Fruit fly (Drosophila melanogaster) whole organism, embryonic: ENCODE measurements around the gene CG32187.

Experiments
- Adf1 ChIP-seq: fragments of 200-800 bp; sonication (Bioruptor generic); IDR thresholded peaks from 2 replicates; pipeline ENCODE4 v1.3.6; 2022; ENCODE audit warnings: missing biosample characterization, missing genetic modification characterization
- Bgb ChIP-seq: fragments of 200-800 bp; sonication (Bioruptor generic); IDR thresholded peaks from 2 replicates; pipeline ENCODE4 v1.3.6; 2022; ENCODE audit warnings: missing biosample characterization, missing genetic modification characterization; ENCODE audit not compliant: partially characterized antibody
- CG1024 ChIP-seq: fragments of 200-800 bp; sonication (Bioruptor generic); IDR thresholded peaks from 2 replicates; pipeline ENCODE4 v1.3.6; 2022; ENCODE audit warnings: missing biosample characterization, missing genetic modification characterization
- CG10321 ChIP-seq: fragments of 200-800 bp; sonication (Bioruptor generic); IDR thresholded peaks from 2 replicates; pipeline ENCODE4 v1.3.6; 2022; ENCODE audit warnings: missing biosample characterization, missing genetic modification characterization
- CG11085 ChIP-seq: fragments of 200-800 bp; sonication (Bioruptor generic); IDR thresholded peaks from 2 replicates; pipeline ENCODE4 v1.3.6; 2022; ENCODE audit warnings: missing biosample characterization, missing genetic modification characterization
- CG11504 ChIP-seq: fragments of 200-800 bp; sonication (Bioruptor generic); optimal IDR thresholded peaks from 3 replicates; lab custom pipeline; 2019; ENCODE audit warnings: missing biosample characterization, mild to moderate bottlenecking, missing genetic modification characterization, moderate library complexity
- CG14860 ChIP-seq: fragments of 200-800 bp; sonication (Bioruptor generic); IDR thresholded peaks from 3 replicates; pipeline ENCODE4 v1.3.6; 2022; ENCODE audit warnings: missing biosample characterization, missing genetic modification characterization; ENCODE audit not compliant: partially characterized antibody
- CG17612 ChIP-seq: fragments of 200-800 bp; sonication (Bioruptor generic); IDR thresholded peaks from 2 replicates; pipeline ENCODE4 v1.3.6; 2022; ENCODE audit warnings: missing biosample characterization, missing genetic modification characterization
- CG31365 ChIP-seq: fragments of 200-800 bp; sonication (Bioruptor generic); optimal IDR thresholded peaks from 2 replicates; lab custom pipeline; 2018; ENCODE audit warnings: missing biosample characterization, mild to moderate bottlenecking, missing genetic modification characterization
- CG4328 ChIP-seq: fragments of 200-800 bp; sonication (Bioruptor generic); optimal IDR thresholded peaks from 3 replicates; lab custom pipeline; 2017; ENCODE audit warnings: missing biosample characterization, missing genetic modification reagents, missing genetic modification characterization
- CG6654 ChIP-seq: fragments of 200-800 bp; sonication (Bioruptor generic); optimal IDR thresholded peaks from 2 replicates; lab custom pipeline; 2017; ENCODE audit warnings: missing biosample characterization, mild to moderate bottlenecking, missing genetic modification characterization
- CG6791 ChIP-seq: fragments of 200-800 bp; sonication (Bioruptor generic); IDR thresholded peaks from 3 replicates; pipeline ENCODE4 v1.3.6; 2022; ENCODE audit warnings: missing biosample characterization, missing genetic modification characterization; ENCODE audit not compliant: partially characterized antibody
- CG8281 ChIP-seq: fragments of 200-800 bp; sonication (Bioruptor generic); optimal IDR thresholded peaks from 2 replicates; lab custom pipeline; 2018; ENCODE audit warnings: missing biosample characterization, mild to moderate bottlenecking, missing genetic modification characterization, moderate library complexity
- Dbx ChIP-seq: fragments of 200-800 bp; sonication (Bioruptor generic); IDR thresholded peaks from 3 replicates; pipeline ENCODE4 v1.3.6; 2022; ENCODE audit warnings: missing biosample characterization, missing genetic modification characterization
- Deaf1 ChIP-seq: fragments of 200-800 bp; optimal IDR thresholded peaks from 3 replicates; lab custom pipeline; 2019; ENCODE audit warnings: missing biosample characterization, mild to moderate bottlenecking, missing genetic modification characterization, moderate library complexity
- Dref ChIP-seq: fragments of 200-800 bp; sonication (Bioruptor generic); IDR thresholded peaks from 2 replicates; pipeline ENCODE4 v1.3.6; 2022; ENCODE audit warnings: missing biosample characterization, missing genetic modification characterization
- Gug ChIP-seq: fragments of 200-800 bp; sonication (Bioruptor generic); IDR thresholded peaks from 4 replicates; pipeline ENCODE4 v1.3.6; 2022; ENCODE audit warnings: missing biosample characterization, missing genetic modification characterization
- Hey ChIP-seq: fragments of 200-800 bp; sonication (Bioruptor generic); optimal IDR thresholded peaks from 3 replicates; lab custom pipeline; 2018; ENCODE audit warnings: missing biosample characterization, mild to moderate bottlenecking, missing genetic modification characterization
- Hsf ChIP-seq: fragments of 200-800 bp; sonication (Bioruptor generic); optimal IDR thresholded peaks from 3 replicates; lab custom pipeline; 2016; ENCODE audit warnings: missing biosample characterization, missing genetic modification characterization
- MBD-R2 ChIP-seq: fragments of 200-800 bp; sonication (Bioruptor generic); IDR thresholded peaks from 2 replicates; pipeline ENCODE4 v1.3.6; 2022; ENCODE audit warnings: missing biosample characterization, missing genetic modification characterization
- Mad ChIP-seq: fragments of 200-800 bp; sonication (Bioruptor generic); optimal IDR thresholded peaks from 2 replicates; lab custom pipeline; 2016; ENCODE audit warnings: missing biosample characterization, missing genetic modification characterization
- Oaz ChIP-seq: fragments of 200-800 bp; sonication (Bioruptor generic); IDR thresholded peaks from 2 replicates; pipeline ENCODE4 v1.3.6; 2022; ENCODE audit warnings: missing biosample characterization, missing genetic modification characterization
- Opbp ChIP-seq: fragments of 200-800 bp; sonication (Bioruptor generic); IDR thresholded peaks from 3 replicates; pipeline ENCODE4 v1.3.6; 2022; ENCODE audit warnings: missing biosample characterization, missing genetic modification characterization; ENCODE audit not compliant: partially characterized antibody
- Pdp1 ChIP-seq, 2 experiments: fragments of 200-800 bp; sonication (Bioruptor generic); optimal IDR thresholded peaks; 3 replicates each; lab custom pipeline; 2016; ENCODE audit warnings: missing biosample characterization in 2 of 2, missing genetic modification characterization in 2 of 2, mild to moderate bottlenecking in 1 of 2, moderate library complexity in 1 of 2
- Scr ChIP-seq: fragments of 200-800 bp; sonication (Bioruptor generic); IDR thresholded peaks from 2 replicates; pipeline ENCODE4 v1.3.6; 2022; ENCODE audit warnings: missing biosample characterization, missing genetic modification characterization; ENCODE audit not compliant: partially characterized antibody
- al ChIP-seq: fragments of 200-800 bp; sonication (Bioruptor generic); IDR thresholded peaks from 2 replicates; pipeline ENCODE4 v1.3.6; 2022; ENCODE audit warnings: missing biosample characterization, missing genetic modification characterization
- amos ChIP-seq: fragments of 200-800 bp; sonication (Bioruptor generic); IDR thresholded peaks from 2 replicates; pipeline ENCODE4 v1.3.6; 2022; ENCODE audit warnings: missing biosample characterization, missing genetic modification characterization; ENCODE audit not compliant: partially characterized antibody
- ash1 ChIP-seq: fragments of 200-800 bp; sonication (Bioruptor generic); optimal IDR thresholded peaks from 2 replicates; lab custom pipeline; 2018; ENCODE audit warnings: missing biosample characterization, mild to moderate bottlenecking, missing genetic modification characterization
- chinmo ChIP-seq: fragments of 200-800 bp; sonication (Bioruptor generic); IDR thresholded peaks from 4 replicates; pipeline ENCODE4 v1.3.6; 2022; ENCODE audit warnings: missing biosample characterization, missing genetic modification characterization; ENCODE audit not compliant: partially characterized antibody
- crc ChIP-seq: fragments of 200-800 bp; sonication (Bioruptor generic); optimal IDR thresholded peaks from 2 replicates; lab custom pipeline; 2016; ENCODE audit warnings: missing biosample characterization, missing genetic modification characterization
- crol ChIP-seq: fragments of 200-800 bp; sonication (Bioruptor generic); IDR thresholded peaks from 2 replicates; pipeline ENCODE4 v1.3.6; 2022; ENCODE audit warnings: missing biosample characterization, missing genetic modification characterization
- da ChIP-seq: fragments of 200-800 bp; sonication (Bioruptor generic); optimal IDR thresholded peaks from 2 replicates; lab custom pipeline; 2016; ENCODE audit warnings: missing biosample characterization, missing genetic modification characterization
- dati ChIP-seq: fragments of 200-800 bp; sonication (Bioruptor generic); IDR thresholded peaks from 2 replicates; pipeline ENCODE4 v1.3.6; 2022; ENCODE audit warnings: missing biosample characterization, missing genetic modification characterization
- dm ChIP-seq: fragments of 200-800 bp; sonication (Bioruptor generic); optimal IDR thresholded peaks from 3 replicates; lab custom pipeline; 2016; ENCODE audit warnings: missing biosample characterization, missing genetic modification characterization
- fd102C ChIP-seq: fragments of 200-800 bp; sonication (Bioruptor generic); optimal IDR thresholded peaks from 2 replicates; lab custom pipeline; 2018; ENCODE audit warnings: missing biosample characterization, mild to moderate bottlenecking, missing genetic modification characterization, moderate library complexity
- ftz-f1 ChIP-seq: fragments of 200-800 bp; sonication (Bioruptor generic); optimal IDR thresholded peaks from 2 replicates; lab custom pipeline; 2016; ENCODE audit warnings: missing biosample characterization, missing genetic modification characterization
- fu2 ChIP-seq: fragments of 200-800 bp; sonication (Bioruptor generic); optimal IDR thresholded peaks from 2 replicates; lab custom pipeline; 2016; ENCODE audit warnings: missing biosample characterization, missing genetic modification characterization
- gt ChIP-seq: fragments of 200-800 bp; sonication (Bioruptor generic); IDR thresholded peaks from 2 replicates; pipeline ENCODE4 v1.3.6; 2022; ENCODE audit warnings: missing biosample characterization, missing genetic modification characterization
- kay ChIP-seq: fragments of 200-800 bp; sonication (Bioruptor generic); optimal IDR thresholded peaks from 2 replicates; lab custom pipeline; 2016; ENCODE audit warnings: missing biosample characterization, missing genetic modification characterization
- lola ChIP-seq, 3 experiments: fragments of >200 bp in 2 of 3; fragments of 200-800 bp in 1 of 3; sonication (Bioruptor generic) in 1 of 3; optimal IDR thresholded peaks; 2 replicates each; lab custom pipeline; 2017 to 2019; ENCODE audit warnings: missing biosample characterization in 3 of 3, missing genetic modification characterization in 3 of 3, mild to moderate bottlenecking in 1 of 3, moderate library complexity in 1 of 3
- mam ChIP-seq: fragments of 200-800 bp; sonication (Bioruptor generic); optimal IDR thresholded peaks from 3 replicates; lab custom pipeline; 2016; ENCODE audit warnings: missing biosample characterization, missing genetic modification characterization
- sc ChIP-seq, 3 experiments: fragments of >200 bp in 2 of 3; fragments of 200-800 bp in 1 of 3; sonication (Bioruptor generic) in 1 of 3; optimal IDR thresholded peaks; 2 replicates in 2 of 3; 3 replicates in 1 of 3; lab custom pipeline; 2017; ENCODE audit warnings: mild to moderate bottlenecking in 1 of 3, missing biosample characterization in 1 of 3, missing genetic modification characterization in 1 of 3, missing genetic modification reagents in 1 of 3
- sens ChIP-seq: fragments of 200-800 bp; sonication (Bioruptor generic); peaks from one replicate; lab custom pipeline; 2016; ENCODE audit warnings: missing biosample characterization, missing genetic modification characterization
- slbo ChIP-seq: fragments of 200-800 bp; sonication (Bioruptor generic); IDR thresholded peaks from 2 replicates; pipeline ENCODE4 v1.3.6; 2022; ENCODE audit warnings: missing biosample characterization, missing genetic modification characterization
- slp2 ChIP-seq: fragments of 200-800 bp; sonication (Bioruptor generic); optimal IDR thresholded peaks from 2 replicates; lab custom pipeline; 2016; ENCODE audit warnings: missing biosample characterization, missing genetic modification characterization
- sna ChIP-seq: fragments of 200-800 bp; sonication (Bioruptor generic); IDR thresholded peaks from 2 replicates; pipeline ENCODE4 v1.3.6; 2022; ENCODE audit warnings: missing biosample characterization, missing genetic modification characterization; ENCODE audit not compliant: partially characterized antibody
- stwl ChIP-seq: fragments of 200-800 bp; sonication (Bioruptor generic); optimal IDR thresholded peaks from 3 replicates; lab custom pipeline; 2018; ENCODE audit warnings: missing biosample characterization, mild to moderate bottlenecking, missing genetic modification characterization, moderate library complexity
- usp ChIP-seq: fragments of >200 bp; optimal IDR thresholded peaks from 2 replicates; lab custom pipeline; 2017; ENCODE audit warnings: missing biosample characterization, missing genetic modification characterization
- vnd ChIP-seq: fragments of 200-800 bp; sonication (Bioruptor generic); IDR thresholded peaks from 3 replicates; pipeline ENCODE4 v1.3.6; 2022; ENCODE audit warnings: missing biosample characterization, missing genetic modification characterization; ENCODE audit not compliant: partially characterized antibody
- zen2 ChIP-seq: fragments of 200-800 bp; sonication (Bioruptor generic); IDR thresholded peaks from 3 replicates; pipeline ENCODE4 v1.3.6; 2022; ENCODE audit warnings: missing biosample characterization, missing genetic modification characterization; ENCODE audit not compliant: partially characterized antibody

Gene CG32187

dm6 chr3L:17846982-17847355, 40.8 kb upstream of the CG32187 start (continued):
- TF ChIP-seq sna (peak; percentile 60), Bgb (peak; percentile 76), zen2 (GFP tag; lab: Robert Waterston, UW) (peak; percentile 65), slp2 (no peak), fu2 (peak; percentile 30), Opbp (peak; percentile 84; the same call in 2 of the 3 replicates), Pdp1 (GFP tag; optimal IDR thresholded peaks at IDR 0.05; lab: Kevin White, UChicago) (peak in 1 of 2 experiments; percentile 99), MBD-R2 (GFP tag; lab: Robert Waterston, UW) (peak; percentile 29; the same call in 1 of the 2 replicates), usp (GFP tag; lab: Kevin White, UChicago) (no peak), CG6791 (peak; percentile 87), ftz-f1 (GFP tag; lab: Kevin White, UChicago) (peak; percentile 75), Oaz (GFP tag; lab: Robert Waterston, UW) (no peak), chinmo (GFP tag; lab: Robert Waterston, UW) (0 out of 4 replicates have a peak, but pooled peaks have one; percentile 62), CG11504 (tag; lab: Kevin White, UChicago) (no peak), kay (GFP tag; lab: Kevin White, UChicago) (no peak), CG11085 (peak; percentile 24; the same call in 1 of the 2 replicates), sc (optimal IDR thresholded peaks at IDR 0.05; lab: Kevin White, UChicago) (no peak), sc (GFP tag; optimal IDR thresholded peaks at IDR 0.05; lab: Kevin White, UChicago) (no peak), amos (GFP tag; lab: Robert Waterston, UW) (peak; percentile 83), Mad (GFP tag; lab: Kevin White, UChicago) (no peak), Adf1 (GFP tag; lab: Robert Waterston, UW) (no peak), sens (GFP tag; lab: Kevin White, UChicago) (peak; percentile 76), Scr (peak; percentile 74), Hey (tag; lab: Kevin White, UChicago) (no peak), ash1 (GFP tag; lab: Kevin White, UChicago) (no peak), vnd (GFP tag; lab: Robert Waterston, UW) (peak; percentile 69), Hsf (GFP tag; lab: Kevin White, UChicago) (peak; percentile 5), Deaf1 (peak; percentile 36), stwl (tag; lab: Kevin White, UChicago) (no peak), gt (GFP tag; lab: Robert Waterston, UW) (no peak), Dref (GFP tag; lab: Robert Waterston, UW) (peak; percentile 74), Dbx (GFP tag; lab: Robert Waterston, UW) (peak; percentile 6; the same call in 1 of the 3 replicates), mam (GFP tag; lab: Kevin White, UChicago) (peak; percentile 21), CG6654 (GFP tag; lab: Kevin White, UChicago) (no peak), CG17612 (no peak), fd102C (GFP tag; lab: Kevin White, UChicago) (no peak), lola (GFP tag; optimal IDR thresholded peaks at IDR 0.05; lab: Kevin White, UChicago) (no peak), CG1024 (no peak), CG31365 (tag; lab: Kevin White, UChicago) (no peak), dati (no peak), crol (GFP tag; lab: Robert Waterston, UW) (peak; percentile 56), Gug (peak; percentile 38; the same call in 1 of the 4 replicates), CG14860 (peak; percentile 29; the same call in 1 of the 3 replicates), crc (no peak), al (GFP tag; lab: Robert Waterston, UW) (0 out of 2 replicates have a peak, but pooled peaks have one; percentile 23), dm (no peak), CG8281 (tag; lab: Kevin White, UChicago) (no peak), da (GFP tag; lab: Kevin White, UChicago) (no peak), CG10321 (GFP tag; lab: Robert Waterston, UW) (no peak), slbo (GFP tag; lab: Robert Waterston, UW) (peak; percentile 57; the same call in 1 of the 2 replicates), CG4328 (GFP tag; lab: Kevin White, UChicago) (no peak)
